Worm (Caenorhabditis elegans) whole organism, young adult: ENCODE results near the gene gst-7.

ENCODE experiments used
- B0035.1 ChIP-seq: sonication (generic microtip); optimal IDR thresholded peaks from 2 replicates; lab custom pipeline; 2016; ENCODE audit warnings: missing genetic modification characterization, mild to moderate bottlenecking, missing compliant biosample characterization, missing genotype, missing genetic modification reagents
- C06A6.2 ChIP-seq: fragments of 200-800 bp; sonication (Bioruptor generic); conservative IDR thresholded peaks from 2 replicates; pipeline ENCODE4 v1.3.6; 2022; ENCODE audit warnings: missing genetic modification characterization, missing compliant biosample characterization
- F10E7.11 ChIP-seq: sonication (generic microtip); optimal IDR thresholded peaks from 2 replicates; lab custom pipeline; 2017; ENCODE audit warnings: mild to moderate bottlenecking, missing genetic modification characterization, moderate library complexity, missing compliant biosample characterization
- F57A8.1 ChIP-seq: fragments of 200-800 bp; sonication (Bioruptor generic); optimal IDR thresholded peaks from 2 replicates; lab custom pipeline; 2018; ENCODE audit warnings: mild to moderate bottlenecking, missing genetic modification characterization, moderate library complexity, missing compliant biosample characterization
- Y53F4B.3 ChIP-seq: fragments of 200-800 bp; sonication (Bioruptor generic); IDR thresholded peaks from 2 replicates; pipeline ENCODE4 v1.3.6; 2022; ENCODE audit warnings: missing genetic modification reagents, missing genetic modification characterization, missing compliant biosample characterization
- Y53G8AR.9 ChIP-seq: fragments of 200-800 bp; sonication (Bioruptor generic); conservative IDR thresholded peaks from 2 replicates; pipeline ENCODE4 v1.3.6; 2022; ENCODE audit warnings: missing genetic modification reagents, missing genetic modification characterization, missing compliant biosample characterization
- Y56A3A.18 ChIP-seq: fragments of 200-800 bp; sonication (Bioruptor generic); IDR thresholded peaks from 2 replicates; pipeline ENCODE4 v1.3.6; 2022; ENCODE audit warnings: missing genetic modification reagents, missing genetic modification characterization, missing compliant biosample characterization
- Y67H2A.10 ChIP-seq: fragments of 200-800 bp; sonication (Bioruptor generic); conservative IDR thresholded peaks from 2 replicates; pipeline ENCODE4 v1.3.6; 2022; ENCODE audit warnings: missing genetic modification reagents, missing genetic modification characterization, missing compliant biosample characterization
- Y95B8A.8 ChIP-seq: fragments of 200-800 bp; sonication (Bioruptor generic); IDR thresholded peaks from 2 replicates; pipeline ENCODE4 v1.3.6; 2022; ENCODE audit warnings: missing genetic modification reagents, missing genetic modification characterization, missing compliant biosample characterization
- aptf-2 ChIP-seq: fragments of 200-800 bp; sonication (Bioruptor generic); conservative IDR thresholded peaks from 2 replicates; pipeline ENCODE4 v1.3.6; 2022; ENCODE audit warnings: missing genetic modification reagents, missing genetic modification characterization, missing compliant biosample characterization
- aptf-3 ChIP-seq: fragments of 200-800 bp; sonication (Bioruptor generic); IDR thresholded peaks from 2 replicates; pipeline ENCODE4 v1.3.6; 2022; ENCODE audit warnings: missing genetic modification characterization, missing compliant biosample characterization
- atf-7 ChIP-seq: sonication (generic microtip); optimal IDR thresholded peaks from 2 replicates; lab custom pipeline; 2017; ENCODE audit warnings: mild to moderate bottlenecking, missing genetic modification characterization, missing compliant biosample characterization
- athp-1 ChIP-seq: sonication (generic microtip); optimal IDR thresholded peaks from 2 replicates; lab custom pipeline; 2017; ENCODE audit warnings: mild to moderate bottlenecking, missing genetic modification characterization, missing compliant biosample characterization
- attf-3 ChIP-seq: fragments of 200-800 bp; sonication (Bioruptor generic); conservative IDR thresholded peaks from 2 replicates; pipeline ENCODE4 v1.3.6; 2022; ENCODE audit warnings: missing genetic modification reagents, missing genetic modification characterization, missing compliant biosample characterization
- bed-2 ChIP-seq: fragments of 200-800 bp; sonication (Bioruptor generic); IDR thresholded peaks from 2 replicates; pipeline ENCODE4 v1.3.6; 2022; ENCODE audit warnings: missing genetic modification reagents, missing genetic modification characterization, missing compliant biosample characterization
- ccch-3 ChIP-seq: fragments of 200-800 bp; sonication (Bioruptor generic); optimal IDR thresholded peaks from 2 replicates; lab custom pipeline; 2018; ENCODE audit warnings: mild to moderate bottlenecking, missing genetic modification characterization, missing compliant biosample characterization
- cebp-2 ChIP-seq: fragments of 200-800 bp; sonication (Bioruptor generic); IDR thresholded peaks from 2 replicates; pipeline ENCODE4 v1.3.6; 2022; ENCODE audit warnings: missing genetic modification characterization, missing compliant biosample characterization
- ceh-100 ChIP-seq: fragments of 200-800 bp; sonication (Bioruptor generic); IDR thresholded peaks from 2 replicates; pipeline ENCODE4 v1.3.6; 2022; ENCODE audit warnings: missing genetic modification reagents, missing genetic modification characterization, missing compliant biosample characterization
- ceh-58 ChIP-seq: fragments of 200-800 bp; sonication (Bioruptor generic); IDR thresholded peaks from 2 replicates; pipeline ENCODE4 v1.3.6; 2022; ENCODE audit warnings: missing genetic modification characterization, missing compliant biosample characterization
- chd-7 ChIP-seq: sonication (generic microtip); optimal IDR thresholded peaks from 2 replicates; lab custom pipeline; 2016; ENCODE audit warnings: mild to moderate bottlenecking, missing genetic modification characterization, moderate library complexity, missing compliant biosample characterization
- efl-1 ChIP-seq: fragments of 150-350 bp; optimal IDR thresholded peaks from 2 replicates; lab custom pipeline; 2014; ENCODE audit warnings: missing biosample characterization, missing genetic modification reagents, missing genetic modification characterization
- egl-18 ChIP-seq: fragments of 200-800 bp; sonication (Bioruptor generic); IDR thresholded peaks from 2 replicates; pipeline ENCODE4 v1.3.6; 2022; ENCODE audit warnings: missing genetic modification reagents, missing genetic modification characterization, missing compliant biosample characterization
- hlh-26 ChIP-seq: fragments of 200-800 bp; sonication (Bioruptor generic); conservative IDR thresholded peaks from 2 replicates; pipeline ENCODE4 v1.3.6; 2022; ENCODE audit warnings: missing genetic modification reagents, missing genetic modification characterization, missing compliant biosample characterization
- hmg-1.2 ChIP-seq: fragments of 200-800 bp; sonication (Bioruptor generic); IDR thresholded peaks from 2 replicates; pipeline ENCODE4 v1.3.6; 2022; ENCODE audit warnings: missing genetic modification reagents, missing genetic modification characterization, missing compliant biosample characterization
- hrde-1 ChIP-seq: sonication (generic microtip); optimal IDR thresholded peaks from 2 replicates; lab custom pipeline; 2016; ENCODE audit warnings: missing genetic modification characterization, mild to moderate bottlenecking, missing compliant biosample characterization, moderate library complexity, missing genotype, missing genetic modification reagents, borderline replicate concordance
- hsf-1 ChIP-seq: fragments of 200-800 bp; sonication (Bioruptor generic); IDR thresholded peaks from 2 replicates; pipeline ENCODE4 v1.3.6; 2022; ENCODE audit warnings: missing genetic modification reagents, missing genetic modification characterization, missing compliant biosample characterization
- lag-1 ChIP-seq: fragments of 200-800 bp; sonication (Bioruptor generic); IDR thresholded peaks from 2 replicates; pipeline ENCODE4 v1.3.6; 2022; ENCODE audit warnings: missing genetic modification reagents, missing genetic modification characterization, missing compliant biosample characterization
- lin-35 ChIP-seq, 3 experiments: fragments of 150-350 bp in 2 of 3; sonication (generic microtip) in 1 of 3; optimal IDR thresholded peaks; 2 replicates each; lab custom pipeline; 2014 to 2018; ENCODE audit warnings: missing biosample characterization in 3 of 3, missing genetic modification characterization in 3 of 3, missing genetic modification reagents in 3 of 3
- lin-54 ChIP-seq: fragments of 200-800 bp; sonication (Bioruptor generic); optimal IDR thresholded peaks from 2 replicates; lab custom pipeline; 2018; ENCODE audit warnings: mild to moderate bottlenecking, missing genetic modification characterization, missing compliant biosample characterization
- lsl-1 ChIP-seq: fragments of 200-800 bp; sonication (Bioruptor generic); optimal IDR thresholded peaks from 2 replicates; lab custom pipeline; 2018; ENCODE audit warnings: mild to moderate bottlenecking, missing genetic modification characterization, moderate library complexity, missing compliant biosample characterization
- madf-10 ChIP-seq: sonication (generic microtip); optimal IDR thresholded peaks from 2 replicates; lab custom pipeline; 2016; ENCODE audit warnings: mild to moderate bottlenecking, missing genetic modification characterization, missing compliant biosample characterization
- mes-4 ChIP-seq: sonication (generic microtip); optimal IDR thresholded peaks from 2 replicates; lab custom pipeline; 2016; ENCODE audit warnings: missing genotype, missing genetic modification characterization, missing compliant biosample characterization
- nfyb-1 ChIP-seq: fragments of 200-800 bp; sonication (Bioruptor generic); IDR thresholded peaks from 2 replicates; pipeline ENCODE4 v1.3.6; 2022; ENCODE audit warnings: missing genetic modification reagents, missing genetic modification characterization, missing compliant biosample characterization
- pbrm-1 ChIP-seq: fragments of 200-800 bp; sonication (Bioruptor generic); IDR thresholded peaks from 2 replicates; pipeline ENCODE4 v1.3.6; 2022; ENCODE audit warnings: missing genetic modification reagents, missing genetic modification characterization, missing compliant biosample characterization
- pha-4 ChIP-seq: fragments of 150-350 bp; sonication (generic microtip); optimal IDR thresholded peaks from 2 replicates; lab custom pipeline; 2014; ENCODE audit warnings: missing biosample characterization, missing genetic modification reagents, missing genetic modification characterization
- sea-2 ChIP-seq: fragments of 200-800 bp; sonication (Bioruptor generic); IDR thresholded peaks from 2 replicates; pipeline ENCODE4 v1.3.6; 2022; ENCODE audit warnings: missing genetic modification characterization, missing compliant biosample characterization
- snpc-1.1 ChIP-seq: sonication (generic microtip); optimal IDR thresholded peaks from 2 replicates; lab custom pipeline; 2017; ENCODE audit warnings: missing genetic modification characterization, mild to moderate bottlenecking, missing compliant biosample characterization, antibody characterized with exemption, moderate library complexity, missing genotype, missing genetic modification reagents; ENCODE audit not compliant: insufficient read depth
- snpc-1.3 ChIP-seq: sonication (generic microtip); optimal IDR thresholded peaks from 2 replicates; lab custom pipeline; 2017; ENCODE audit warnings: missing genetic modification characterization, mild to moderate bottlenecking, missing compliant biosample characterization, antibody characterized with exemption, moderate library complexity, missing genotype, missing genetic modification reagents; ENCODE audit not compliant: insufficient read depth
- snpc-4 ChIP-seq, 5 experiments: fragments of 150-350 bp in 1 of 5; sonication (generic microtip) in 4 of 5; optimal IDR thresholded peaks; 2 replicates each; lab custom pipeline; 2014 to 2018; ENCODE audit warnings: missing genetic modification characterization in 5 of 5, missing biosample characterization in 3 of 5, antibody characterized with exemption in 2 of 5, mild to moderate bottlenecking in 2 of 5, missing compliant biosample characterization in 2 of 5, missing genotype in 2 of 5, moderate library complexity in 2 of 5, missing genetic modification reagents in 1 of 5
- somi-1 ChIP-seq: fragments of 200-800 bp; sonication (Bioruptor generic); optimal IDR thresholded peaks from 2 replicates; lab custom pipeline; 2018; ENCODE audit warnings: mild to moderate bottlenecking, missing genetic modification characterization, missing compliant biosample characterization
- tbx-9 ChIP-seq: sonication (generic microtip); optimal IDR thresholded peaks from 2 replicates; lab custom pipeline; 2016; ENCODE audit warnings: borderline replicate concordance, missing genetic modification characterization, inconsistent platforms, missing compliant biosample characterization
- tlf-1 ChIP-seq: fragments of 200-800 bp; sonication (Bioruptor generic); optimal IDR thresholded peaks from 2 replicates; lab custom pipeline; 2018; ENCODE audit warnings: mild to moderate bottlenecking, missing genetic modification characterization, missing compliant biosample characterization
- xnd-1 ChIP-seq: sonication (generic microtip); optimal IDR thresholded peaks from 2 replicates; lab custom pipeline; 2016; ENCODE audit warnings: missing genotype, missing genetic modification reagents, missing genetic modification characterization, missing compliant biosample characterization
- zfh-2 ChIP-seq: fragments of 200-800 bp; sonication (Bioruptor generic); conservative IDR thresholded peaks from 2 replicates; pipeline ENCODE4 v1.3.6; 2022; ENCODE audit warnings: missing genetic modification reagents, missing genetic modification characterization, missing compliant biosample characterization
- zim-3 ChIP-seq: sonication (generic microtip); optimal IDR thresholded peaks from 2 replicates; lab custom pipeline; 2017; ENCODE audit warnings: mild to moderate bottlenecking, missing genetic modification characterization, moderate library complexity, missing compliant biosample characterization
- ztf-25 ChIP-seq: fragments of 200-800 bp; sonication (Bioruptor generic); IDR thresholded peaks from 2 replicates; pipeline ENCODE4 v1.3.6; 2022; ENCODE audit warnings: missing genetic modification reagents, missing genetic modification characterization, missing compliant biosample characterization
- ztf-26 ChIP-seq: sonication (generic microtip); optimal IDR thresholded peaks from 2 replicates; lab custom pipeline; 2017; ENCODE audit warnings: missing genetic modification characterization, missing compliant biosample characterization
- ztf-6 ChIP-seq: fragments of 200-800 bp; sonication (Bioruptor generic); IDR thresholded peaks from 2 replicates; pipeline ENCODE4 v1.3.6; 2022; ENCODE audit warnings: missing genetic modification reagents, missing genetic modification characterization, missing compliant biosample characterization

The gst-7 gene

ce11 chrII:4925198-4925764 is 43.4 kb downstream of the gst-7 start, which contains the start of gene aagr-2 (continued):
- no peak for TF ChIP-seq athp-1 (tag; lab: Kevin White, UChicago)
- no peak for TF ChIP-seq Y53F4B.3 (GFP tag; lab: Robert Waterston, UW)
- TF ChIP-seq egl-18 (GFP tag; lab: Robert Waterston, UW), result no peak
- no peak for TF ChIP-seq lin-54 (GFP tag; lab: Kevin White, UChicago)
- no peak for TF ChIP-seq C06A6.2
- no peak for TF ChIP-seq snpc-4 (GFP tag; optimal IDR thresholded peaks at IDR 0.05; lab: Kevin White, UChicago)
- TF ChIP-seq snpc-4 (tag; optimal IDR thresholded peaks at IDR 0.05; lab: Kevin White, UChicago), result peak in 1 of 4 experiments; percentile 10
- TF ChIP-seq zfh-2, result no peak
- TF ChIP-seq aptf-3 (GFP tag; lab: Robert Waterston, UW), result no peak
- no peak for TF ChIP-seq ztf-26 (tag; lab: Kevin White, UChicago)
- no peak for TF ChIP-seq xnd-1 (tag; lab: Kevin White, UChicago)
- no peak for TF ChIP-seq lin-35 (GFP tag; optimal IDR thresholded peaks at IDR 0.05; lab: Kevin White, UChicago)
- no peak for TF ChIP-seq hrde-1
- TF ChIP-seq efl-1 (GFP tag; lab: Kevin White, UChicago), result no peak
- TF ChIP-seq hmg-1.2 (GFP tag; lab: Robert Waterston, UW), result no peak
- TF ChIP-seq cebp-2 (GFP tag; lab: Robert Waterston, UW), result no peak
- TF ChIP-seq attf-3 (GFP tag; lab: Robert Waterston, UW), result no peak
- no peak for TF ChIP-seq sea-2 (GFP tag; lab: Robert Waterston, UW)
- TF ChIP-seq ceh-100, result no peak
- no peak for TF ChIP-seq ztf-25 (GFP tag; lab: Robert Waterston, UW)
- TF ChIP-seq mes-4 (tag; lab: Kevin White, UChicago), result no peak
- no peak for TF ChIP-seq ztf-6 (GFP tag; lab: Robert Waterston, UW)
- TF ChIP-seq Y53G8AR.9 (GFP tag; lab: Robert Waterston, UW), result no peak
- TF ChIP-seq hsf-1 (GFP tag; lab: Robert Waterston, UW), result no peak
- TF ChIP-seq tbx-9 (tag; lab: Kevin White, UChicago), result no peak
- no peak for TF ChIP-seq madf-10 (tag; lab: Kevin White, UChicago)
- no peak for TF ChIP-seq F57A8.1 (GFP tag; lab: Kevin White, UChicago)
- TF ChIP-seq hlh-26 (GFP tag; lab: Robert Waterston, UW), result no peak
- 0 out of 2 replicates have a peak, but pooled peaks have one; percentile 8 for TF ChIP-seq Y95B8A.8 (GFP tag; lab: Robert Waterston, UW)
- no peak for TF ChIP-seq chd-7 (tag; lab: Kevin White, UChicago)
- TF ChIP-seq pbrm-1 (GFP tag; lab: Robert Waterston, UW), result no peak
- peak; percentile 22; the same call in 1 of the 2 replicates for TF ChIP-seq nfyb-1 (GFP tag; lab: Robert Waterston, UW)
- TF ChIP-seq zim-3 (tag; lab: Kevin White, UChicago), result no peak
- no peak for TF ChIP-seq Y56A3A.18 (GFP tag; lab: Robert Waterston, UW)
- TF ChIP-seq aptf-2, result no peak
- TF ChIP-seq tlf-1 (GFP tag; lab: Kevin White, UChicago), result no peak
- TF ChIP-seq pha-4 (tag; lab: Kevin White, UChicago), result peak; percentile 86
- no peak for TF ChIP-seq B0035.1 (tag; lab: Kevin White, UChicago)
- TF ChIP-seq bed-2 (GFP tag; lab: Robert Waterston, UW), result no peak
- no peak for TF ChIP-seq snpc-1.1 (tag; lab: Kevin White, UChicago)
- TF ChIP-seq Y67H2A.10 (GFP tag; lab: Robert Waterston, UW), result no peak
- no peak for TF ChIP-seq snpc-1.3
- TF ChIP-seq lag-1 (GFP tag; lab: Robert Waterston, UW), result no peak
- no peak for TF ChIP-seq somi-1 (GFP tag; lab: Kevin White, UChicago)
- TF ChIP-seq lsl-1 (GFP tag; lab: Kevin White, UChicago), result no peak
- TF ChIP-seq atf-7, result peak; percentile 92
- no peak for TF ChIP-seq ceh-58 (GFP tag; lab: Robert Waterston, UW)
- TF ChIP-seq ccch-3 (GFP tag; lab: Kevin White, UChicago), result no peak
- TF ChIP-seq F10E7.11 (tag; lab: Kevin White, UChicago), result no peak
